Fruit fly (Drosophila melanogaster): ENCODE data around the gene CG6051.

Gene CG6051

DNA sequence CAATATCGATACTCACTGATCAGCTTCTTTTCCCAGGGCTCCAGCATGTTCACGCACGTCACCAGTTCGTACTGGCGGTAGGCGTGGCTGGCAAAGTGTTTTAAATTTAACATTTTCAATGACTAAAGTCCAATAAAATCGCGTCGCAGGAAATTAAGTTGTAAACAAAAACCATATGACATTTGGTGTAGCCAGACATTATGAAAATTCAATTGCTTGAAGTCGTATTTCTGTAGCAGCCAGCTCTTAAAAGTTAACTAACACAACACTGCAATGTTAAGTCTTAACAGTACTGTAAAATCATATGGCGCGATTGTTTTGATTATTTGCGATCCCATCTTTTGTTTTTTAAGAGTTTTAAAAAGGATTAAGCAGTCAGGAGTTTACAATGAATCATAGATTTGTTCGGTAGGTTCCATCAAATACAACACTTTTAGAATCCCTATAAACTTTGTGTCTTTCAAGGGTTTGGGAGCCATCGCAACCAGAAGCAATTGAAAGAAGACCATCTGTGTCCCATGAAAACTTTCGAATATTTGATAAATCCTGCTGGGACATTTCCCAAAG, 14.6 kb upstream of the CG6051 start, which contains the start of the genes CG34293 and spn-D:
Gene CG34293, minus strand, starts transcription at position 160 of the 567 bp plus-strand sequence.
Gene spn-D, plus strand, starts transcription at position 301 of the 567 bp plus-strand sequence.
- peak; percentile 28 for TF ChIP-seq CG17801 (GFP tag; optimal IDR thresholded peaks at IDR 0.05; ENCODE audit: partially characterized antibody)

DNA sequence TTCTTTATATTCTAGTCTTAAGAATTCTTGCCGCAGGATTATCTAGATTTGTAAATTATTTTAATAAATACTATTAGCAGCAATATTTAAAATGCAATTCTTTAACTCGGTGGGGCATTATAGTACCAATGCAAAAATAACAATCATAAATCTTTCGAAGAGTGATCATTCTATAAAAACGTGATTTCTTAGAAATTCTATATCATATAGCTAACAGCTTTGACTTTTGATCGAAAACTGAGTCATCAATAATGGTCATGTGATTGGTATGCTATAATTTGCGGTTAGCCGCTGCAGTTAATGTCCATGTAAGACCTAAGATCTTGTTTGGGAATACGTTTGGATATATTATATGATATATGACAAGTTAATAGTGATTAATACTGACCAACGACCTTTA, 12.0 kb upstream of the CG6051 start, which contains the start of gene ppk31:
Gene ppk31, plus strand, starts transcription at position 301 of the 400 bp plus-strand sequence.
- TF ChIP-seq CG17801 (GFP tag; optimal IDR thresholded peaks at IDR 0.05; ENCODE audit: partially characterized antibody), result no peak

DNA sequence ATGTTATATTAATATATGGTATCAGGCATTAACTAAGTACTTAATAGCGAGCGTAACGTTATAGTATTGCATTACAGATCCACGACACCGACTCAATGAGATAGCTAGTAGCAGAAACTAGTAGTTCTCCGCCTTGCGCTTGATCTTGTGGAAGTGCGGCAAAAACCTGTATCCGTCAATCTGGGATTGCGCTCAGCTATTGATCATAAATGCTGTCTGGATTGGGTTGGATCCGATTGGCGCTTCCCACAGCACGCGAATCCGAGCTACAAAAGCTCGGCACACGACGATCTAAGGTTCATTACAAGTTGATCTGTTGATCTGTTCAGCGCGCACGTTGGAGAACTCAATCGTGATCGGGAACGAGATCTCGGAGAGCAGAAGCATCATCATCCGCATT, 10.0 kb upstream of the CG6051 start, which contains the start of gene CG5909:
Gene CG5909, plus strand, starts transcription at position 301 of the 400 bp plus-strand sequence.
- no peak for TF ChIP-seq CG17801 (GFP tag; optimal IDR thresholded peaks at IDR 0.05; ENCODE audit: partially characterized antibody)

DNA sequence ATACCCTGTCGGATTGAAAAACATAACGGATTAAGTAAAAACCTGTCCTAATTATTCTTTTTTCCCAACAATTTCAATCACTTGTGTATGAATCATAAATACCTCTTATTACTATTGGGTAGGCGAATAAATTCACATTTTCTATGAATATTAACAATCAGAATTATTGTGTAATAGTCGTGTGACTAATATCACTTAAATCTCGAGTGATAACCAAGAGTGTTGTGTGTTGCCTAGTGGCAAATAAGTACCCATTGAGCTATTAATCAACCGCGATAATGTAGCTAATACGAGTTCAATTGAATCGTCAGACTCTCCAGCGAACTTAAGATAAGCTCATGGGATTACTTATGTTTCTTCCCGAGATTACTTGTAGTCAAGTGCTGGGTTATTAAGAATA, 9.0 kb upstream of the CG6051 start:
- no peak for TF ChIP-seq CG17801 (GFP tag; optimal IDR thresholded peaks at IDR 0.05; ENCODE audit: partially characterized antibody)

DNA sequence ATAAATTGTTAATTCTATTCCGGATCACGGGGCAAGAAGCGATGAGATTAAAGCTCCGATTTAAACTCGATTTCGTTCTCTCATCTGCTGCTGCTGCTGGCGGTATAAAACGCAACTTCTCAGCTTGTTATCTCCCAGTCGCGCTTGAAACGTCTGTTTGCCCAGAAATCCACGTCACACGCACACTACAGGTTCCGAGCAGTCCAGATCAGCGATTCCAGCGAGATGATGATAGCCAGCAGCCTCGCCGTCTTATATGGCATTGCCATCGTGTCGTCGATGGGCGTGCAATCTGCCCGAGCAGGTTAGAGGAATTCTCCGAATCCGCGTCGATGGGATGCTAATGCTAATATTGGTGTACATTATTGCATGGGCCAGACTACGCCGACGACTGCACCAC, 6.9 kb upstream of the CG6051 start, which contains the start of gene grass:
Gene grass, plus strand, starts transcription at position 135 of the 400 bp plus-strand sequence.
- no peak for TF ChIP-seq CG17801 (GFP tag; optimal IDR thresholded peaks at IDR 0.05; ENCODE audit: partially characterized antibody)

DNA sequence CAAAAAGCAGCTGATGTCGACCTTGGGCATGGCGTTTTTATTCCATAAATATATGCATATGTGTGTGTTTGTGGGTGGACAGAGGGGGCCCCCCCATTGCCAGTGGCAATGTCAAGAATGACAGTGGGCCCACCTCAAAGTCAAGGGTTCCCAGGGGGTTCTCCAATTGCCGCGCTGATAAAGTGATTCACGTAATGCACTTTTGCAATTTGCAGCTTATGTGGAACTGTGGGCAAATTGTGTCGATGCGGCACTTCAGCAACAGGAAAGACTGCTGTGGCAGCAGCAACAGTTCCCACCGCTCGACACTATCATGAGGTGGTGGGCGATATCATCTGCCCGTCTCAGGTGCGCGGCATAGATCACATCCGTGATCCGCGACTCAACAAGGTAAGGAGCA, 3.1 kb upstream of the CG6051 start:
- no peak for TF ChIP-seq CG17801 (GFP tag; optimal IDR thresholded peaks at IDR 0.05; ENCODE audit: partially characterized antibody)

DNA sequence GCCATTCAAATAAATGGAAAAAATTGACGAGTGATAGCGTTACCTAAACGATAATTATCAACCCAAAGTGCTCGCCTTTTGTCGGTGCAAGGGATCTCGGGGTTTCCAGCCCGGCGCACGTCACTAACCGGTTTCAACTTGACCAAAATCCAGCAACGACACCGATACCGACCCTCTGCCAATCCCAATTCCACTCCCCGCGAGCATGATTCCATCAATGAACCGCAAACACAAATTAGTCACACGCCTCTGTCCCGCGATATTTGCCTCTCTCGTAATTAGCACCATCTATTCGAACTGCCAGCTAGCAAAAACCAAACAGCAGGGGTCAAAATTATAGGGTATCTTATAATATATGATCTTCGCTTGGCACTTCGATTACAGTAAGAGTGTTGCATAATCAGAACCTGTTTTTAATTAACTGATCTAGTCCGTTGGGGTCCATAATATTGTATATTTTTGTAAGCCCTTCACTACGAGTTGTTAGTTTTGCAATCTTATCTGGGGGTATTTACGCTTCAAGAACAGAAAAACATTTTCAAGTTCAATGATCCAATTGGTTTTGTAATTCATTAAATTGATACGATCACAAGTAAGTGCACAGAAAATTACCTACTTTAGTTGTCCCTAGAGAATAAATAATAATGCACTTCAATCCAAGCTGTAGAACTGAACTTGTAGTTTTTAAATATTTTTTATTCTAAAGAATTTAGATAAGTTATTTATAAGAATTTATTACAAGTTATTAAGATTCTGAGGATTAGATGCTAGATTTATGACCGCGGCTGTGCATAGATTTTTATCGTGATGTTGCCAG, 2.4 kb upstream of the CG6051 start:
- TF ChIP-seq CG17801 (GFP tag; optimal IDR thresholded peaks at IDR 0.05; ENCODE audit: partially characterized antibody), result no peak

DNA sequence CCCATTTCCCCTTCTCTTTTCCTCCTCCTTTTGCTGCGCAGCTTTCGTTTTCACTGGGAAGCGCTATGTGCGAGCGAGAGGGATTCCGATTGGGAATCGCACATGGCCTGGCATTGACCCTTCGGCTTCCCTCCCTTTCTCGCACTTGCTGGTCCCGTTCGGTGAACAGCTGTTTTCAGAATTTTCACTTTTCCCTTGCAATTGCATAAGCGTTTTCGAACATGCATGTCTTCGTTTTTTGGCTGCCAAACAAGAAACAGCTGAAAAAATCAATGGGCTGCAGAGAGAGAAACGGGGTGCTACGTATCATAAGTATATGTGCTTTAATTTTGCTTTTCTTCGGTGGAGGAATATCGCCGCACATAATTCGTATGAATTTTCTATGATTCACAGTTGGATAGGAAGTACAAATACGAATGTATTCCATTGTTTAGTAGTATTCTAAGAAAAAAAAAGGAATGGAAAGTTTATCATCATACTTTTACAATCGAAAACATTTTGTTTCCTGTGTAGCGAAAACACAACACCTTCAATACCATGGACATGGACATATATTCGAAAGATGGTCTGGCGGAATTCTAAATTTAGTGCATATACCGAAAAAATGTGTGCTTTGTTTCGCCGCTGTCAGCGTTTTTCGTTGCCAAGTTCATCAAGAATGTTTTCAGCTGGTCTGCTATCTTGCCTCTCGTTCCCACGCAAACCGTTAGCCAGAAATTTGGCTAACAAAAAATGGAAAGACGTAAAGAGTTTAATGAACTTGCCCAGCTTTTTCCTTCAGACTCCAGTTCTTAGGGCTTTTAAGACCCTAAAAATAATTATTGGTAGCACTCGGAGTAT, 1.5 kb upstream of the CG6051 start:
- TF ChIP-seq CG17801 (GFP tag; optimal IDR thresholded peaks at IDR 0.05; ENCODE audit: partially characterized antibody), result peak; percentile 69

DNA sequence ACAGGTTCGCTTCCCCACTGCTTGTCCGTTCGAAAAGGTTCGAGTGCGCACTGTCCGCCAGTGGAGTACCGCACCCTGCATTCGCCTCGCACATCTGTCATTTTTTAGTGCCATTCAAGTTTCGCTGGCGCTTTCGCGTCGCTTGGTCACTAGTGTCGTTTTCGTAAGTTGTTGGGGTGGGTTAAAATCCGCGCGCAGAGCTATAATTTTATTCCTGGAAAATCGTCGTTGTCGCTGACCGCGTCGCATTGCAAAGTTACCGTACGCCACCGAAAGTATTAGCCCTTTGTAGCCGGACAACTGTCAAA, 601 bp upstream of the CG6051 start, which contains the start of gene Men-b:
Gene Men-b, plus strand, starts transcription at position 147 of the 308 bp plus-strand sequence.
- TF ChIP-seq CG17801 (GFP tag; optimal IDR thresholded peaks at IDR 0.05; ENCODE audit: partially characterized antibody), result peak; percentile 8

DNA sequence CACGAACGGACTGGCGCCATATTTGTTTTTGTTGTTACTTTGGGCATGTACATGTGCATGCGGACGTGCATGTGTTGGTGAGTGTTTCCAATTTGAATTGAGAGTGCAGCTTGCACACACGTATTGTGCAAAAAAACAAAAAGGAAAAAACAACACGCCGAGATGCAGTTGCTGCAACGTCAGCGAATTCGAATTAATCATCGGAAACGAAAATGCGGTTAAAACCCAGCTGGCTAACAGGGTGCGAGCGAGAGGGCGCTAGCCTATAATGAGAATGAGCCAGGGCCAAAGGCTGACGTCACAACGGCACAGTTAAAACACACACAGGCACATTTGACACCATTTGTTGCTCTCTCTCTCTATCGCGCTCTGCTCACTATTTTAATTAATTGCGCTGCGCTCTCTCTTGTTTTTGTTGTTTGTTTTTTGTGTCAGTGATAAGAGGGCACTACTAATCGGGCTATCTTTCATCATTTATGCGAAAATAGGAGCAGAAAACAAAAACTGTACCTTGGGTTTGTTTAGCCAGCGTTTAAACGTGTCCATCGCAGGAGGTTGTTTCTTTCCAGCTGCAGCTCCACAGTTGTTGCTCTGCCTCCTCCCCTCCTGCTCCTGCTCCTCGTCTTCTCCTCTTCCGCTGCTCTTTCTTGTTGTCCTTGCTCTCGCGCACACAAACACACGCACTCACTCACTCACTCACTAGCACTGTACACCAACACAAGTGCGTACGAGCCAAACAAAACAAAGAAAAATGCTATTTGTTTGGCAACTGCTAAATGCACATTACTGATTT, 789 bp downstream of the CG6051 start:
- peak; percentile 36 for TF ChIP-seq CG17801 (GFP tag; optimal IDR thresholded peaks at IDR 0.05; ENCODE audit: partially characterized antibody)

DNA sequence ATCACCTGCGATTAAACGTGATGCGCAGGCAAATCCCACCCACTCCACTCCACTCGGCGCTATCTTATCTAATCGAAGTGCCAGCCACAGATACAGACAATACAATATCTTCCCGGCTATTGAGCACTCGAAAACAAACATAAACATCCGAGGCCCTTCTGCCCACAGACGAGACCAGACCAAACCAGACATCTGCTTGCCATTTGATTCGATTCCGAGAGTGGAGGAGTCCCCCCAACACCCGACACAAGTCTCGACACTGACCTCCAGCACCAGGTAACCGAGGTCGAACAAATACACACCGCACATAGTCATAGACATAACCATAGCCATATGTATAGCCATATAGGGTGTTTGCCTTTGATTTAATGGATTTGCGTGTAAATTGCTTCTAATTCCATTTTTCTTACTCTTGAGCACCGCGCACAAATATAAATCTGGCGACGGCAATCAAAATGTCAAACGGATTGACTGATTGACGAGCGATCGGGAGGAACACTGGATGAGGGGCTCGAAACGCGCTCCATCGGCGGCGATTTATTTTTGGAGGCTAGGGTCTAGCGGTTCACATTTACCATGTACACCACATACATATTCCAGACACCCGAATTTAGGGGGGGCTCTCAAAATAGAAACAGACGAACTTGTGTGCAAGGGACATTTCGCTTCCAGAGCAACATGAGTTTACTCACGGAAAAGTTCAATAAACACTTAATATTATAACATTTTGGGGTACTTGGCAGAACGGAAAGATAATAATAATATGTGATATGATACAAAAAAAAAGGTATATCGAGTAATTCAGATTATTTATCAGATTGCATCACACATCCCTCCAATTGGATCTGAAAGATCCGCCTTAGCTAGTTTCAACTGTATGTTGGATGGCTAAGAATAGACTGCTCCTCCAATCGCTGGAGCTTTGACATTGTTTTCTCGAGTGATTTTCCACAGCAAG, 1.8 kb downstream of the CG6051 start:
- no peak for TF ChIP-seq CG17801 (GFP tag; optimal IDR thresholded peaks at IDR 0.05; ENCODE audit: partially characterized antibody)

DNA sequence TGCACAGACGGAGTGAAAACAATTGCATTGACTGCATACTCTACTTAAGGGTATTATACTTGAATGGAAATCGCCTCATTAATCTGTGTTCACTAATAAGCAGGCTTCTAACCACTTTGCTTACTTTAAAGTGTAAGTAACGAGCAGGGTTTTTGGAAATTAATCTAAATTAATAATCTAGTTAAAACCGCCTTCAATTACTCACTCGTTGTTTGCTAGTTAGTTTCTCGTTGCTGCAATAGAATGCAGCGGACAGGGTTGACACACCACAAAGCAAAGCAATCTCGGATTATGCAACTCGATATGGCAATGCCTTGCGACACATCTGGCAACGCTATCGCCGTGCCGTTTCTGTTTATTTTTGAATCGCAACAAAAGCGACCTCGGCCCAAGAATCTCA, 10.9 kb downstream of the CG6051 start:
- TF ChIP-seq CG17801 (GFP tag; optimal IDR thresholded peaks at IDR 0.05; ENCODE audit: partially characterized antibody), result no peak

DNA sequence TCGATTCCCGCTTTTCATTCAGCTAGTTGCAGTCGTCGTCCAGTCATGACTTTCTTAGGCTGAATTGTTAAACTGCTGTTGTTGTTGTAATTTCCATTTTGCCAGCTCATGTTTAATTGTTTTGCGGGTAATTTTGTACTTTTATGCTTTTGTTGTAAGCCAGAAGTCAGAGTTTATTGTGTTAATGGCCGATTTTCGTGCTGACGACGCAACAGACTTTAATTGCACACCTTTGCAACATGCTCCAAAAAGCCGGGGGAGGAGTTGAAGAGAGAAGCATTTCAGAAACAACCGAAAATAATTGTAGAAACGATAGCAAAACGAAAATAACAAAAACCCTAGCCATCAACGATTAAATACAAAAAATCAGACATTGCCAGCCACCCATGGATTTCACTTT, 12.2 kb downstream of the CG6051 start:
- TF ChIP-seq CG17801 (GFP tag; optimal IDR thresholded peaks at IDR 0.05; ENCODE audit: partially characterized antibody), result peak; percentile 9
